Fruit fly (Drosophila melanogaster) whole organism, embryonic: ENCODE results near the gene asf1.

Source experiments
- Adf1 ChIP-seq: fragments of 200-800 bp; sonication (Bioruptor generic); IDR thresholded peaks from 2 replicates; pipeline ENCODE4 v1.3.6; 2022; ENCODE audit warnings: missing biosample characterization, missing genetic modification characterization
- CG10209 ChIP-seq: fragments of 200-800 bp; sonication (Bioruptor generic); optimal IDR thresholded peaks from 3 replicates; lab custom pipeline; 2017; ENCODE audit warnings: missing biosample characterization, mild to moderate bottlenecking, missing genetic modification characterization, missing genetic modification reagents
- CG10321 ChIP-seq: fragments of 200-800 bp; sonication (Bioruptor generic); IDR thresholded peaks from 2 replicates; pipeline ENCODE4 v1.3.6; 2022; ENCODE audit warnings: missing biosample characterization, missing genetic modification characterization
- CG11085 ChIP-seq: fragments of 200-800 bp; sonication (Bioruptor generic); IDR thresholded peaks from 2 replicates; pipeline ENCODE4 v1.3.6; 2022; ENCODE audit warnings: missing biosample characterization, missing genetic modification characterization
- CG12155 ChIP-seq: fragments of 200-800 bp; sonication (Bioruptor generic); optimal IDR thresholded peaks from 3 replicates; lab custom pipeline; 2016; ENCODE audit warnings: missing biosample characterization, missing genetic modification characterization
- CG12659 ChIP-seq: fragments of 200-800 bp; sonication (Bioruptor generic); optimal IDR thresholded peaks from 3 replicates; lab custom pipeline; 2017; ENCODE audit warnings: mild to moderate bottlenecking, missing biosample characterization, missing genetic modification reagents, missing genetic modification characterization
- CG12942 ChIP-seq: fragments of 200-800 bp; sonication (Bioruptor generic); optimal IDR thresholded peaks from 3 replicates; lab custom pipeline; 2016; ENCODE audit warnings: missing biosample characterization, missing genetic modification characterization
- CG17361 ChIP-seq: fragments of 200-800 bp; sonication (Bioruptor generic); IDR thresholded peaks from 3 replicates; pipeline ENCODE4 v1.3.6; 2022; ENCODE audit warnings: missing biosample characterization, missing genetic modification characterization
- CG30431 ChIP-seq: fragments of 200-800 bp; sonication (Bioruptor generic); optimal IDR thresholded peaks from 2 replicates; lab custom pipeline; 2017; ENCODE audit warnings: missing biosample characterization, missing genetic modification characterization
- CG31441 ChIP-seq: fragments of 200-800 bp; sonication (Bioruptor generic); IDR thresholded peaks from 2 replicates; pipeline ENCODE4 v1.3.6; 2022; ENCODE audit warnings: missing biosample characterization, missing genetic modification characterization
- CG3163 ChIP-seq: fragments of 200-800 bp; sonication (Bioruptor generic); optimal IDR thresholded peaks from 3 replicates; lab custom pipeline; 2016; ENCODE audit warnings: missing biosample characterization, missing genetic modification characterization
- CG33213 ChIP-seq: fragments of 200-800 bp; sonication (Bioruptor generic); optimal IDR thresholded peaks from 3 replicates; lab custom pipeline; 2016; ENCODE audit warnings: missing biosample characterization, missing genetic modification characterization
- CG34224 ChIP-seq: fragments of 200-800 bp; sonication (Bioruptor generic); IDR thresholded peaks from 3 replicates; pipeline ENCODE4 v1.3.6; 2022; ENCODE audit warnings: missing biosample characterization, missing genetic modification characterization; ENCODE audit not compliant: partially characterized antibody
- CG3995 ChIP-seq: fragments of 200-800 bp; sonication (Bioruptor generic); optimal IDR thresholded peaks from 3 replicates; lab custom pipeline; 2016; ENCODE audit warnings: missing biosample characterization, missing genetic modification characterization
- CG6254 ChIP-seq: fragments of 200-800 bp; sonication (Bioruptor generic); optimal IDR thresholded peaks from 3 replicates; lab custom pipeline; 2017; ENCODE audit warnings: mild to moderate bottlenecking, missing biosample characterization, missing genetic modification reagents, missing genetic modification characterization
- CG7963 ChIP-seq: fragments of 200-800 bp; sonication (Bioruptor generic); IDR thresholded peaks from 3 replicates; pipeline ENCODE4 v1.3.6; 2022; ENCODE audit warnings: missing biosample characterization, missing genetic modification characterization; ENCODE audit not compliant: partially characterized antibody
- CG9609 ChIP-seq: fragments of 200-800 bp; sonication (Bioruptor generic); optimal IDR thresholded peaks from 3 replicates; lab custom pipeline; 2016; ENCODE audit warnings: missing biosample characterization, missing genetic modification characterization
- CG9727 ChIP-seq: fragments of 200-800 bp; sonication (Bioruptor generic); optimal IDR thresholded peaks from 3 replicates; lab custom pipeline; 2017; ENCODE audit warnings: missing biosample characterization, mild to moderate bottlenecking, missing genetic modification characterization
- Doc3 ChIP-seq: fragments of 200-800 bp; sonication (Bioruptor generic); IDR thresholded peaks from 3 replicates; pipeline ENCODE4 v1.3.6; 2022; ENCODE audit warnings: missing biosample characterization, missing genetic modification characterization; ENCODE audit not compliant: partially characterized antibody
- Ets65A ChIP-seq: fragments of 200-800 bp; sonication (Bioruptor generic); peaks from one replicate; lab custom pipeline; 2016; ENCODE audit warnings: missing biosample characterization, missing genetic modification characterization
- Gug ChIP-seq: fragments of 200-800 bp; sonication (Bioruptor generic); IDR thresholded peaks from 4 replicates; pipeline ENCODE4 v1.3.6; 2022; ENCODE audit warnings: missing biosample characterization, missing genetic modification characterization
- H15 ChIP-seq: fragments of 200-800 bp; sonication (Bioruptor generic); IDR thresholded peaks from 3 replicates; pipeline ENCODE4 v1.3.6; 2022; ENCODE audit warnings: missing biosample characterization, missing genetic modification characterization
- Hand ChIP-seq: fragments of 200-800 bp; sonication (Bioruptor generic); optimal IDR thresholded peaks from 2 replicates; lab custom pipeline; 2017; ENCODE audit warnings: mild to moderate bottlenecking, missing biosample characterization, missing genetic modification reagents, missing genetic modification characterization
- Hmr ChIP-seq: fragments of 200-800 bp; sonication (Bioruptor generic); optimal IDR thresholded peaks from 3 replicates; lab custom pipeline; 2017; ENCODE audit warnings: mild to moderate bottlenecking, missing biosample characterization, missing genetic modification reagents, missing genetic modification characterization
- Hmx ChIP-seq: fragments of 200-800 bp; sonication (Bioruptor generic); optimal IDR thresholded peaks from 2 replicates; lab custom pipeline; 2016; ENCODE audit warnings: missing biosample characterization, missing genetic modification characterization
- Lpt ChIP-seq: fragments of >200 bp; optimal IDR thresholded peaks from 2 replicates; lab custom pipeline; 2018; ENCODE audit warnings: missing biosample characterization, missing genetic modification characterization
- MBD-R2 ChIP-seq: fragments of 200-800 bp; sonication (Bioruptor generic); IDR thresholded peaks from 2 replicates; pipeline ENCODE4 v1.3.6; 2022; ENCODE audit warnings: missing biosample characterization, missing genetic modification characterization
- Optix ChIP-seq: fragments of 200-800 bp; sonication (Bioruptor generic); IDR thresholded peaks from 3 replicates; pipeline ENCODE4 v1.3.6; 2022; ENCODE audit warnings: missing biosample characterization, missing genetic modification characterization
- Poxn ChIP-seq: fragments of 200-800 bp; sonication (Bioruptor generic); IDR thresholded peaks from 2 replicates; pipeline ENCODE4 v1.3.6; 2022; ENCODE audit warnings: missing biosample characterization, missing genetic modification characterization
- Rx ChIP-seq: fragments of 200-800 bp; sonication (Bioruptor generic); IDR thresholded peaks from 2 replicates; pipeline ENCODE4 v1.3.6; 2022; ENCODE audit warnings: missing biosample characterization, missing genetic modification characterization
- Sin3A ChIP-seq: fragments of >200 bp; optimal IDR thresholded peaks from 2 replicates; lab custom pipeline; 2018
- Sox102F ChIP-seq: fragments of 200-800 bp; sonication (Bioruptor generic); optimal IDR thresholded peaks from 2 replicates; lab custom pipeline; 2018; ENCODE audit warnings: missing biosample characterization, mild to moderate bottlenecking, missing genetic modification characterization, moderate library complexity
- Spps ChIP-seq: fragments of 200-800 bp; sonication (Bioruptor generic); optimal IDR thresholded peaks from 2 replicates; lab custom pipeline; 2018; ENCODE audit warnings: missing biosample characterization, mild to moderate bottlenecking, missing genetic modification characterization
- Stat92E ChIP-seq, 3 experiments: fragments of >200 bp in 2 of 3; fragments of 200-800 bp in 1 of 3; sonication (Bioruptor generic) in 1 of 3; optimal IDR thresholded peaks; 2 replicates each; lab custom pipeline; 2017 to 2019; ENCODE audit warnings: missing biosample characterization in 3 of 3, missing genetic modification characterization in 3 of 3, mild to moderate bottlenecking in 1 of 3, moderate library complexity in 1 of 3
- bbx ChIP-seq: fragments of 200-800 bp; sonication (Bioruptor generic); IDR thresholded peaks from 2 replicates; pipeline ENCODE4 v1.3.6; 2022; ENCODE audit warnings: missing biosample characterization, missing genetic modification characterization; ENCODE audit not compliant: partially characterized antibody
- bcd ChIP-seq: fragments of 200-800 bp; sonication (Bioruptor generic); optimal IDR thresholded peaks from 2 replicates; lab custom pipeline; 2017; ENCODE audit warnings: missing biosample characterization, mild to moderate bottlenecking, missing genetic modification characterization
- chinmo ChIP-seq: fragments of 200-800 bp; sonication (Bioruptor generic); IDR thresholded peaks from 4 replicates; pipeline ENCODE4 v1.3.6; 2022; ENCODE audit warnings: missing biosample characterization, missing genetic modification characterization; ENCODE audit not compliant: partially characterized antibody
- dati ChIP-seq: fragments of 200-800 bp; sonication (Bioruptor generic); IDR thresholded peaks from 2 replicates; pipeline ENCODE4 v1.3.6; 2022; ENCODE audit warnings: missing biosample characterization, missing genetic modification characterization
- jigr1 ChIP-seq: fragments of 200-800 bp; sonication (Bioruptor generic); IDR thresholded peaks from 3 replicates; pipeline ENCODE4 v1.3.6; 2022; ENCODE audit warnings: missing biosample characterization, missing genetic modification characterization
- nerfin-1 ChIP-seq: fragments of 200-800 bp; sonication (Bioruptor generic); optimal IDR thresholded peaks from 3 replicates; lab custom pipeline; 2019; ENCODE audit warnings: missing biosample characterization, mild to moderate bottlenecking, missing genetic modification characterization, moderate library complexity
- org-1 ChIP-seq: fragments of 200-800 bp; sonication (Bioruptor generic); optimal IDR thresholded peaks from 2 replicates; lab custom pipeline; 2017; ENCODE audit warnings: missing biosample characterization, missing genetic modification characterization
- otp ChIP-seq: fragments of 200-800 bp; sonication (Bioruptor generic); IDR thresholded peaks from 3 replicates; pipeline ENCODE4, ENCODE4 v1.3.6; 2022; ENCODE audit warnings: missing biosample characterization, missing genetic modification characterization
- pan ChIP-seq, 4 experiments: fragments of >200 bp in 3 of 4; fragments of 200-800 bp in 1 of 4; sonication (Bioruptor generic) in 1 of 4; optimal IDR thresholded peaks in 3 of 4; IDR thresholded peaks in 1 of 4; 2 replicates each; pipeline versions ENCODE4 v1.3.6 to Lab custom; 2017 to 2022; ENCODE audit warnings: missing biosample characterization in 2 of 4, missing genetic modification characterization in 2 of 4, mixed read lengths in 1 of 4
- ranshi ChIP-seq: fragments of 200-800 bp; sonication (Bioruptor generic); IDR thresholded peaks from 2 replicates; pipeline ENCODE4 v1.3.6; 2022; ENCODE audit warnings: missing biosample characterization, missing genetic modification characterization
- run ChIP-seq: fragments of 200-800 bp; sonication (Bioruptor generic); optimal IDR thresholded peaks from 3 replicates; lab custom pipeline; 2018; ENCODE audit warnings: missing biosample characterization, mild to moderate bottlenecking, missing genetic modification characterization
- seq ChIP-seq: fragments of 200-800 bp; sonication (Bioruptor generic); IDR thresholded peaks from 2 replicates; pipeline ENCODE4 v1.3.6; 2022; ENCODE audit warnings: missing biosample characterization, missing genetic modification characterization
- sna ChIP-seq: fragments of 200-800 bp; sonication (Bioruptor generic); IDR thresholded peaks from 2 replicates; pipeline ENCODE4 v1.3.6; 2022; ENCODE audit warnings: missing biosample characterization, missing genetic modification characterization; ENCODE audit not compliant: partially characterized antibody
- sqz ChIP-seq: fragments of 200-800 bp; sonication (Bioruptor generic); optimal IDR thresholded peaks from 3 replicates; lab custom pipeline; 2018; ENCODE audit warnings: missing biosample characterization, mild to moderate bottlenecking, missing genetic modification characterization
- yki ChIP-seq: fragments of >200 bp; optimal IDR thresholded peaks from 3 replicates; lab custom pipeline; 2018
- zf30C ChIP-seq: fragments of 200-800 bp; sonication (Bioruptor generic); optimal IDR thresholded peaks from 3 replicates; lab custom pipeline; 2018; ENCODE audit warnings: missing biosample characterization, mild to moderate bottlenecking, missing genetic modification characterization

The asf1 gene

dm6 chr3L:19598369-19599148 is 20.1 kb upstream of the asf1 start, which contains the start of the genes ash1 and Taf6 (continued):
- TF ChIP-seq ranshi (GFP tag; lab: Robert Waterston, UW) (no peak), CG12155 (GFP tag; lab: Kevin White, UChicago) (no peak), CG12942 (no peak), Optix (GFP tag; lab: Robert Waterston, UW) (no peak), chinmo (GFP tag; lab: Robert Waterston, UW) (0 out of 4 replicates have a peak, but pooled peaks have one; percentile 11), CG30431 (no peak), Stat92E (GFP tag; optimal IDR thresholded peaks at IDR 0.05; lab: Kevin White, UChicago) (no peak), pan (optimal IDR thresholded peaks at IDR 0.05; lab: Kevin White, UChicago) (no peak), pan (GFP tag; optimal IDR thresholded peaks at IDR 0.05 in 1 of 2, IDR thresholded peaks at IDR 0.05 in 1 of 2) (no peak), MBD-R2 (GFP tag; lab: Robert Waterston, UW) (peak; percentile 48), Lpt (GFP tag; lab: Kevin White, UChicago) (no peak), yki (lab: Kevin White, UChicago) (no peak), Spps (tag; lab: Kevin White, UChicago) (no peak), seq (GFP tag; lab: Robert Waterston, UW) (no peak), CG17361 (GFP tag; lab: Robert Waterston, UW) (no peak), CG7963 (peak; percentile 49; the same call in 1 of the 3 replicates), run (no peak), CG34224 (GFP tag; lab: Robert Waterston, UW) (0 out of 3 replicates have a peak, but pooled peaks have one; percentile 39), CG9727 (GFP tag; lab: Kevin White, UChicago) (peak; percentile 5), Hmx (no peak), Sin3A (lab: Kevin White, UChicago) (peak; percentile 90), Doc3 (GFP tag; lab: Robert Waterston, UW) (peak; percentile 70), sqz (GFP tag; lab: Kevin White, UChicago) (no peak), Ets65A (GFP tag; lab: Kevin White, UChicago) (peak; percentile 59), CG6254 (GFP tag; lab: Kevin White, UChicago) (no peak), zf30C (GFP tag; lab: Kevin White, UChicago) (no peak), Sox102F (GFP tag; lab: Kevin White, UChicago) (no peak), CG11085 (GFP tag; lab: Robert Waterston, UW) (no peak), H15 (GFP tag; lab: Robert Waterston, UW) (no peak), org-1 (GFP tag; lab: Kevin White, UChicago) (no peak), CG10209 (GFP tag; lab: Kevin White, UChicago) (no peak), bcd (GFP tag; lab: Kevin White, UChicago) (no peak), Hand (GFP tag; lab: Kevin White, UChicago) (no peak), bbx (GFP tag; lab: Robert Waterston, UW) (0 out of 2 replicates have a peak, but pooled peaks have one; percentile 20), dati (GFP tag; lab: Robert Waterston, UW) (no peak), CG9609 (GFP tag; lab: Kevin White, UChicago) (no peak), Gug (GFP tag; lab: Robert Waterston, UW) (no peak), CG31441 (no peak), jigr1 (no peak), sna (GFP tag; lab: Robert Waterston, UW) (no peak; the same call in 1 of the 2 replicates), CG3995 (GFP tag; lab: Kevin White, UChicago) (no peak), CG3163 (GFP tag; lab: Kevin White, UChicago) (no peak), Hmr (GFP tag; lab: Kevin White, UChicago) (no peak), otp (GFP tag; lab: Robert Waterston, UW) (no peak), CG33213 (GFP tag; lab: Kevin White, UChicago) (no peak), CG10321 (GFP tag; lab: Robert Waterston, UW) (no peak), Adf1 (GFP tag; lab: Robert Waterston, UW) (no peak), CG12659 (GFP tag; lab: Kevin White, UChicago) (peak; percentile 79), Rx (GFP tag; lab: Robert Waterston, UW) (no peak), nerfin-1 (tag; lab: Kevin White, UChicago) (peak; percentile 90), Poxn (GFP tag; lab: Robert Waterston, UW) (no peak)
